Worm (Caenorhabditis elegans) whole organism, L4 larva: Measurements from ENCODE around the gene F54B3.1.

ENCODE experiments used
- F37D6.2 ChIP-seq: sonication (generic microtip); optimal IDR thresholded peaks from 2 replicates; lab custom pipeline; 2016; ENCODE audit warnings: mild to moderate bottlenecking, missing genetic modification characterization, missing compliant biosample characterization
- ZK337.2 ChIP-seq: fragments of 200-800 bp; sonication (Bioruptor generic); IDR thresholded peaks from 2 replicates; pipeline ENCODE4 v1.3.6; 2022; ENCODE audit warnings: missing genetic modification reagents, missing genetic modification characterization, missing compliant biosample characterization
- aly-2 ChIP-seq: sonication (generic microtip); optimal IDR thresholded peaks from 2 replicates; lab custom pipeline; 2018; ENCODE audit warnings: missing biosample characterization, missing genetic modification characterization
- dve-1 ChIP-seq: sonication (generic microtip); optimal IDR thresholded peaks from 2 replicates; lab custom pipeline; 2017; ENCODE audit warnings: antibody characterized with exemption, mild to moderate bottlenecking, missing genetic modification characterization, missing compliant biosample characterization; ENCODE audit not compliant: insufficient read depth
- fkh-10 ChIP-seq: fragments of 150-350 bp; optimal IDR thresholded peaks from 2 replicates; lab custom pipeline; 2014; ENCODE audit warnings: missing biosample characterization, missing genetic modification reagents, missing genetic modification characterization
- nhr-11 ChIP-seq: fragments of 150-350 bp; optimal IDR thresholded peaks from 2 replicates; lab custom pipeline; 2014; ENCODE audit warnings: missing biosample characterization, missing genetic modification characterization
- skn-1 ChIP-seq: fragments of 150-350 bp; optimal IDR thresholded peaks from 2 replicates; lab custom pipeline; 2014; ENCODE audit warnings: missing biosample characterization, missing genetic modification characterization
- zag-1 ChIP-seq: fragments of 150-350 bp; optimal IDR thresholded peaks from 2 replicates; lab custom pipeline; 2014; ENCODE audit warnings: missing biosample characterization, missing genetic modification characterization

Gene F54B3.1

DNA sequence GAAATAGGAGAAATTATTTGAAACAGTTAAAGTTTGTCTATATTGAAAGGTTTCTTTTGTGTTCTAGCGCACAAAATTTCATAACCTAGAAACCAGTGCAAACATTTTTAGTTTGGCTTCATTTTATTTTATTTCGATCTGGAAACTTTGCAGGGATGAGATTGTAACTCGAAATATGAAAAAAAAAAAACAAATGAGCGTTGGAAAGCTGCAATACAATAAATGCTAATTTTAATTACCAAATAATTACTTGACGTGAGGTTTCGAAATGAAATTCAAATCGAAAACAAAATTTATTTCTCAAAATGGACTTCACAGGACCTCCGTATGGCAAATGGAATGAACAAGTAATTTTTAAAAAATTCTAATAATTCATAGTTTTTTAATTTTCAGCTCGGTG is 65.9 kb downstream of the F54B3.1 start, which contains the start of gene M02G9.4:
M02G9.4 (plus strand) TSS at position 301 of the 400 bp plus-strand sequence.
- TF ChIP-seq zag-1 (tag; lab: Kevin White, UChicago): no peak
- no peak for TF ChIP-seq ZK337.2 (GFP tag; lab: Robert Waterston, UW)
- TF ChIP-seq nhr-11 (tag; lab: Kevin White, UChicago): no peak
- no peak for TF ChIP-seq skn-1
- no peak for TF ChIP-seq dve-1
- TF ChIP-seq fkh-10 (GFP tag; lab: Kevin White, UChicago): no peak
- TF ChIP-seq F37D6.2 (tag; lab: Kevin White, UChicago): no peak
- TF ChIP-seq aly-2 (tag; lab: Kevin White, UChicago): no peak
- TF ChIP-seq, all 104 proteins: peak for 0
